Fruit fly (Drosophila melanogaster): ENCODE data around the gene CG4907.

DNA sequence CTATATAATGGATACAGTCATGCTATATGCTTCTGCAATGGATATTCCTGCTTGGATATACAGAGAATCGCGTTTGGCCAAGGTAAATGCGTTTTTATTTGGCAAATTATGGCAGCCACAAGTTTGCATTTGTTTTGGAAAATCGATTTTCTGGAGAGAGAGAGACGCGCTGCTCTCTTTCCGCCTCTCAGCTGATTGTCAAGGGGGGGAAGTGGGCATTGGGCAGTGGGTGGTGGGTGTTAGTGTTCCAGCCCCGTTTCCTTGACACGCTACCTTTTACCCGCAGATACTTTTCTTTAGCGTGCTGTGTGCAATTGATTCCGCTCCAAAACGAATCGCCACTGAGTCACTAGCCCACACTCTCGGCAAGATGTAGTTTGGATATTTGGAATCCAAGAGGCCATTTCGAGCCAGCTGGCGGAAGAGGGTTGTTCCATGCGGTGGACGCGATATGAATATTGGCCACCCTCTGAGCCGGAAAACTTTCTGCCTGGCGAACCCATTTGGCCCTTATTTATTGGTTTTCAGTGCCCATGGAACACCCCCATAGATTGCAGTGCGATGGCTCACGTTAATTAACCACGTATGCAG lies 44.7 kb upstream of the CG4907 start:
- TF ChIP-seq Gsc (GFP tag; IDR thresholded peaks at IDR 0.05) (no peak), emc (GFP tag; optimal IDR thresholded peaks at IDR 0.05) (no peak), Fer1 (GFP tag; optimal IDR thresholded peaks at IDR 0.05) (no peak), hb (GFP tag; IDR thresholded peaks at IDR 0.05; ENCODE audit: partially characterized antibody) (no peak), NC2β (GFP tag; optimal IDR thresholded peaks at IDR 0.05) (no peak), Hr78 (GFP tag; optimal IDR thresholded peaks at IDR 0.05) (no peak), CG12104 (GFP tag; optimal IDR thresholded peaks at IDR 0.05) (no peak)

All from whole organism, embryonic.